Fruit fly (Drosophila melanogaster): Measurements from ENCODE around the gene CG6225.

DNA sequence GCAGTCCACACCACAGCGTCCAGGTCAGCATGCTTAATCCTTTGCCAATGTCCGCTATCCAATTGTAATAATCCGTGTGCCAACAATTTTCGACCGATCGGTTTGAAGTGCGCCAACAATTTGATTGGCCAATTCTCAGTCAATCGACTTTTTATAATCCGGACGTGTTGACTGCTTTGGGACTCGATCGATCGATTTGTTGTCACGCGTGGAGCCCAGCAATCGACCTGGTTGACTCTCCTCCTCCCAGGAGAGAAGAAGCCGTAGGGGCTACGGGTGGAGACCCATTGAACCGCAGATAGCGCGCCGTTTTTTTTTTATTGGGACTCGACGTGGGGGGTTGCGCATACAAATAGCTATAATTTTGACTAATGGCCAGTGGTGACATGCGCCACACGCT is 26.9 kb downstream of the CG6225 start, which contains the start of gene Cyp313a4:
- no peak for TF ChIP-seq usp (GFP tag; optimal IDR thresholded peaks at IDR 0.05)
- TF ChIP-seq EcR (GFP tag; optimal IDR thresholded peaks at IDR 0.05) = no peak
- TF ChIP-seq Dll (optimal IDR thresholded peaks at IDR 0.05) = no peak
- TF ChIP-seq pan (optimal IDR thresholded peaks at IDR 0.05) = no peak

Data from whole organism.